Worm (Caenorhabditis elegans): Measurements from ENCODE around the gene ZC178.2.

DNA sequence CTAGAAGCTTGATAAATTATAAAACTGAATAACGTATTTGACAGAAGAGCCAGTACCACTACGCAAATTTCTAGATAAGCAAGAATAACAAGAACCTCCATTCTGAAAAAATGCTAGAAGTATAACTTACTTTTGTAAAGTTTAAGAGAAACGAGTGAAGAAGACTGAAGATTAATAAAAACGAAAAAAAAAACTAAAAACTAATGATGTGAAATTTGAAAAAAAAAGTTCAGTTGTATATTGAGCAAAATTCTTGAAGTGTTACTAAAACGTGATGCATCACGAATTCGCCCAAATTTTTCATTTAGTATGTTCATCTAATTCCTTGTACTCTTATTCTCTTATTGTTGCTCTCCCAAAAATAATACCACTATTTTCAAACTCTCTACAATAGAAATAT lies 34.6 kb downstream of the ZC178.2 start, which contains the start of gene ZC190.6:
- TF ChIP-seq unc-86 (tag; optimal IDR thresholded peaks at IDR 0.05) (no peak), dve-1 (tag; optimal IDR thresholded peaks at IDR 0.05) (no peak)

Data from whole organism, late embryonic.